Worm (Caenorhabditis elegans) whole organism, young adult: ENCODE data around the gene nspb-1.
A peak's percentile ranks its signal among the peaks of the same experiment; 100 is the strongest.

ENCODE experiments used
- B0261.1 ChIP-seq: sonication (generic microtip); optimal IDR thresholded peaks from 2 replicates; lab custom pipeline; 2016; ENCODE audit warnings: mild to moderate bottlenecking, missing genetic modification characterization, moderate library complexity, missing compliant biosample characterization
- D2030.7 ChIP-seq: fragments of 200-800 bp; sonication (Bioruptor generic); IDR thresholded peaks from 2 replicates; pipeline ENCODE4 v1.3.6; 2022; ENCODE audit warnings: missing genetic modification reagents, missing genetic modification characterization, missing compliant biosample characterization
- F10E7.11 ChIP-seq: sonication (generic microtip); optimal IDR thresholded peaks from 2 replicates; lab custom pipeline; 2017; ENCODE audit warnings: mild to moderate bottlenecking, missing genetic modification characterization, moderate library complexity, missing compliant biosample characterization
- F22D6.2 ChIP-seq: sonication (generic microtip); optimal IDR thresholded peaks from 2 replicates; lab custom pipeline; 2016; ENCODE audit warnings: mild to moderate bottlenecking, missing genetic modification characterization, missing compliant biosample characterization
- K12H6.12 ChIP-seq: fragments of 200-800 bp; sonication (Bioruptor generic); optimal IDR thresholded peaks from 2 replicates; lab custom pipeline; 2018; ENCODE audit warnings: mild to moderate bottlenecking, missing genetic modification characterization, missing compliant biosample characterization
- Y53G8AR.9 ChIP-seq: fragments of 200-800 bp; sonication (Bioruptor generic); conservative IDR thresholded peaks from 2 replicates; pipeline ENCODE4 v1.3.6; 2022; ENCODE audit warnings: missing genetic modification reagents, missing genetic modification characterization, missing compliant biosample characterization
- Y56A3A.18 ChIP-seq: fragments of 200-800 bp; sonication (Bioruptor generic); IDR thresholded peaks from 2 replicates; pipeline ENCODE4 v1.3.6; 2022; ENCODE audit warnings: missing genetic modification reagents, missing genetic modification characterization, missing compliant biosample characterization
- Y67H2A.10 ChIP-seq: fragments of 200-800 bp; sonication (Bioruptor generic); conservative IDR thresholded peaks from 2 replicates; pipeline ENCODE4 v1.3.6; 2022; ENCODE audit warnings: missing genetic modification reagents, missing genetic modification characterization, missing compliant biosample characterization
- Y79H2A.3 ChIP-seq: fragments of 200-800 bp; sonication (Bioruptor generic); conservative IDR thresholded peaks from 2 replicates; pipeline ENCODE4 v1.3.6; 2022; ENCODE audit warnings: missing genetic modification reagents, missing genetic modification characterization, missing compliant biosample characterization
- Y95B8A.8 ChIP-seq: fragments of 200-800 bp; sonication (Bioruptor generic); IDR thresholded peaks from 2 replicates; pipeline ENCODE4 v1.3.6; 2022; ENCODE audit warnings: missing genetic modification reagents, missing genetic modification characterization, missing compliant biosample characterization
- ZK185.1 ChIP-seq: sonication (generic microtip); optimal IDR thresholded peaks from 2 replicates; lab custom pipeline; 2016; ENCODE audit warnings: mild to moderate bottlenecking, missing genetic modification characterization, missing compliant biosample characterization; ENCODE audit not compliant: poor library complexity, severe bottlenecking
- attf-5 ChIP-seq: fragments of 200-800 bp; sonication (Bioruptor generic); optimal IDR thresholded peaks from 2 replicates; lab custom pipeline; 2018; ENCODE audit warnings: mild to moderate bottlenecking, missing genetic modification characterization, missing compliant biosample characterization
- ccch-3 ChIP-seq: fragments of 200-800 bp; sonication (Bioruptor generic); optimal IDR thresholded peaks from 2 replicates; lab custom pipeline; 2018; ENCODE audit warnings: mild to moderate bottlenecking, missing genetic modification characterization, missing compliant biosample characterization
- cebp-1 ChIP-seq, 2 experiments: fragments of 200-800 bp in 1 of 2; sonication (Bioruptor generic) in 1 of 2; sonication (generic microtip) in 1 of 2; IDR thresholded peaks in 1 of 2; optimal IDR thresholded peaks in 1 of 2; 2 replicates each; pipeline versions ENCODE4 v1.3.6 to Lab custom; 2017 to 2022; ENCODE audit warnings: missing compliant biosample characterization in 2 of 2, missing genetic modification characterization in 2 of 2, mild to moderate bottlenecking in 1 of 2, missing genetic modification reagents in 1 of 2, moderate library complexity in 1 of 2
- cebp-2 ChIP-seq: fragments of 200-800 bp; sonication (Bioruptor generic); IDR thresholded peaks from 2 replicates; pipeline ENCODE4 v1.3.6; 2022; ENCODE audit warnings: missing genetic modification characterization, missing compliant biosample characterization
- ceh-79 ChIP-seq: sonication (generic microtip); optimal IDR thresholded peaks from 2 replicates; lab custom pipeline; 2017; ENCODE audit warnings: mild to moderate bottlenecking, missing genetic modification characterization, missing compliant biosample characterization
- dpl-1 ChIP-seq: fragments of 150-350 bp; optimal IDR thresholded peaks from 2 replicates; lab custom pipeline; 2014; ENCODE audit warnings: missing biosample characterization, missing genetic modification reagents, missing genetic modification characterization
- efl-1 ChIP-seq: fragments of 150-350 bp; optimal IDR thresholded peaks from 2 replicates; lab custom pipeline; 2014; ENCODE audit warnings: missing biosample characterization, missing genetic modification reagents, missing genetic modification characterization
- egl-44 ChIP-seq: fragments of 200-800 bp; sonication (Bioruptor generic); IDR thresholded peaks from 2 replicates; pipeline ENCODE4 v1.3.6; 2022; ENCODE audit warnings: missing genetic modification reagents, missing genetic modification characterization, missing compliant biosample characterization
- egrh-3 ChIP-seq: fragments of 200-800 bp; sonication (Bioruptor generic); IDR thresholded peaks from 2 replicates; pipeline ENCODE4 v1.3.6; 2022; ENCODE audit warnings: missing genetic modification reagents, missing genetic modification characterization, missing compliant biosample characterization
- lin-35 ChIP-seq, 3 experiments: fragments of 150-350 bp in 2 of 3; sonication (generic microtip) in 1 of 3; optimal IDR thresholded peaks; 2 replicates each; lab custom pipeline; 2014 to 2018; ENCODE audit warnings: missing biosample characterization in 3 of 3, missing genetic modification characterization in 3 of 3, missing genetic modification reagents in 3 of 3
- lsy-27 ChIP-seq: sonication (generic microtip); optimal IDR thresholded peaks from 2 replicates; lab custom pipeline; 2017; ENCODE audit warnings: missing genetic modification characterization, mild to moderate bottlenecking, missing compliant biosample characterization, antibody characterized with exemption, missing genotype, borderline replicate concordance; ENCODE audit not compliant: insufficient read depth
- madf-10 ChIP-seq: sonication (generic microtip); optimal IDR thresholded peaks from 2 replicates; lab custom pipeline; 2016; ENCODE audit warnings: mild to moderate bottlenecking, missing genetic modification characterization, missing compliant biosample characterization
- madf-6 ChIP-seq: fragments of 200-800 bp; sonication (Bioruptor generic); IDR thresholded peaks from 2 replicates; pipeline ENCODE4 v1.3.6; 2022; ENCODE audit warnings: missing genetic modification reagents, missing genetic modification characterization, missing compliant biosample characterization
- madf-8 ChIP-seq: fragments of 200-800 bp; sonication (Bioruptor generic); conservative IDR thresholded peaks from 2 replicates; pipeline ENCODE4 v1.3.6; 2022; ENCODE audit warnings: missing genetic modification reagents, missing genetic modification characterization, missing compliant biosample characterization
- mcd-1 ChIP-seq: fragments of 200-800 bp; sonication (Bioruptor generic); IDR thresholded peaks from 2 replicates; pipeline ENCODE4 v1.3.6; 2022; ENCODE audit warnings: missing genetic modification reagents, missing genetic modification characterization, missing compliant biosample characterization
- mel-28 ChIP-seq: sonication (generic microtip); optimal IDR thresholded peaks from 2 replicates; lab custom pipeline; 2016; ENCODE audit warnings: borderline replicate concordance, mild to moderate bottlenecking, missing genetic modification characterization, missing compliant biosample characterization
- nhr-120 ChIP-seq: fragments of 200-800 bp; sonication (Bioruptor generic); IDR thresholded peaks from 2 replicates; pipeline ENCODE4 v1.3.6; 2022; ENCODE audit warnings: missing genetic modification characterization, missing compliant biosample characterization
- nhr-80 ChIP-seq: sonication (generic microtip); optimal IDR thresholded peaks from 2 replicates; lab custom pipeline; 2016; ENCODE audit warnings: missing genetic modification characterization, missing compliant biosample characterization
- pbrm-1 ChIP-seq: fragments of 200-800 bp; sonication (Bioruptor generic); IDR thresholded peaks from 2 replicates; pipeline ENCODE4 v1.3.6; 2022; ENCODE audit warnings: missing genetic modification reagents, missing genetic modification characterization, missing compliant biosample characterization
- rcor-1 ChIP-seq: fragments of 200-800 bp; sonication (Bioruptor generic); IDR thresholded peaks from 2 replicates; pipeline ENCODE4 v1.3.6; 2022; ENCODE audit warnings: missing genetic modification reagents, missing genetic modification characterization, missing compliant biosample characterization
- snpc-3.4 ChIP-seq: sonication (generic microtip); optimal IDR thresholded peaks from 2 replicates; lab custom pipeline; 2017; ENCODE audit warnings: missing genetic modification characterization, mild to moderate bottlenecking, missing compliant biosample characterization, antibody characterized with exemption, moderate library complexity, missing genotype, missing genetic modification reagents
- snpc-4 ChIP-seq, 5 experiments: fragments of 150-350 bp in 1 of 5; sonication (generic microtip) in 4 of 5; optimal IDR thresholded peaks; 2 replicates each; lab custom pipeline; 2014 to 2018; ENCODE audit warnings: missing genetic modification characterization in 5 of 5, missing biosample characterization in 3 of 5, antibody characterized with exemption in 2 of 5, mild to moderate bottlenecking in 2 of 5, missing compliant biosample characterization in 2 of 5, missing genotype in 2 of 5, moderate library complexity in 2 of 5, missing genetic modification reagents in 1 of 5
- tbp1 ChIP-seq: fragments of 200-800 bp; sonication (Bioruptor generic); optimal IDR thresholded peaks from 2 replicates; lab custom pipeline; 2018; ENCODE audit warnings: mild to moderate bottlenecking, missing genetic modification characterization, missing compliant biosample characterization
- ztf-25 ChIP-seq: fragments of 200-800 bp; sonication (Bioruptor generic); IDR thresholded peaks from 2 replicates; pipeline ENCODE4 v1.3.6; 2022; ENCODE audit warnings: missing genetic modification reagents, missing genetic modification characterization, missing compliant biosample characterization

The nspb-1 gene

ce11 chrIV:6585397-6585921, 5.5 kb downstream of the nspb-1 start, which contains the start of the genes F38A5.2 and dnj-11 (continued):
- TF ChIP-seq rcor-1 (GFP tag; lab: Robert Waterston, UW) (peak; percentile 38; the same call in 1 of the 2 replicates), madf-8 (GFP tag; lab: Robert Waterston, UW) (no peak), efl-1 (GFP tag; lab: Kevin White, UChicago) (peak; percentile 61), nhr-80 (peak; percentile 40), F22D6.2 (tag; lab: Kevin White, UChicago) (no peak), cebp-1 (GFP tag; IDR thresholded peaks at IDR 0.05; lab: Robert Waterston, UW) (no peak), cebp-1 (tag; optimal IDR thresholded peaks at IDR 0.05; lab: Kevin White, UChicago) (peak; percentile 75), pbrm-1 (GFP tag; lab: Robert Waterston, UW) (peak; percentile 67), ceh-79 (tag; lab: Kevin White, UChicago) (no peak), cebp-2 (GFP tag; lab: Robert Waterston, UW) (no peak), madf-6 (0 out of 2 replicates have a peak, but pooled peaks have one; percentile 30), tbp1 (GFP tag; lab: Kevin White, UChicago) (peak; percentile 49), Y79H2A.3 (GFP tag; lab: Robert Waterston, UW) (no peak), egrh-3 (GFP tag; lab: Robert Waterston, UW) (0 out of 2 replicates have a peak, but pooled peaks have one; percentile 24), egl-44 (no peak), ztf-25 (GFP tag; lab: Robert Waterston, UW) (no peak), mel-28 (tag; lab: Kevin White, UChicago) (no peak), lin-35 (GFP tag; optimal IDR thresholded peaks at IDR 0.05; lab: Kevin White, UChicago) (peak in 1 of 3 experiments; percentile 43), attf-5 (peak; percentile 82), snpc-3.4 (tag; lab: Kevin White, UChicago) (no peak), dpl-1 (GFP tag; lab: Kevin White, UChicago) (peak; percentile 25), Y95B8A.8 (GFP tag; lab: Robert Waterston, UW) (0 out of 2 replicates have a peak, but pooled peaks have one; percentile 23), mcd-1 (GFP tag; lab: Robert Waterston, UW) (peak; percentile 96), ccch-3 (GFP tag; lab: Kevin White, UChicago) (no peak), Y67H2A.10 (GFP tag; lab: Robert Waterston, UW) (no peak), Y56A3A.18 (GFP tag; lab: Robert Waterston, UW) (no peak), lsy-27 (tag; lab: Kevin White, UChicago) (no peak), B0261.1 (no peak), K12H6.12 (tag; lab: Kevin White, UChicago) (peak; percentile 48), D2030.7 (peak; percentile 69), madf-10 (tag; lab: Kevin White, UChicago) (no peak), F10E7.11 (tag; lab: Kevin White, UChicago) (no peak), nhr-120 (GFP tag; lab: Robert Waterston, UW) (no peak), ZK185.1 (tag; lab: Kevin White, UChicago) (peak; percentile 2)

- TF ChIP-seq Y53G8AR.9 (GFP tag; lab: Robert Waterston, UW) (no peak), nhr-120 (GFP tag; lab: Robert Waterston, UW) (no peak), snpc-4 (GFP tag; optimal IDR thresholded peaks at IDR 0.05; lab: Kevin White, UChicago) (no peak), snpc-4 (tag; optimal IDR thresholded peaks at IDR 0.05; lab: Kevin White, UChicago) (peak in 1 of 4 experiments; percentile 50)
Observed at ce11 chrIV:6582604-6583003, 8.3 kb downstream of the nspb-1 start, which contains the start of gene odr-8. TSS of gene odr-8 (minus strand) at chrIV:6582704.
